Fruit fly (Drosophila melanogaster) whole organism, embryonic: ENCODE data around the gene mthl11.

ENCODE experiments used
- CG3065 ChIP-seq: fragments of 200-800 bp; sonication (Bioruptor generic); optimal IDR thresholded peaks from 2 replicates; lab custom pipeline; 2016; ENCODE audit warnings: missing biosample characterization, missing genetic modification characterization
- CG43689 ChIP-seq: fragments of 200-800 bp; sonication (Bioruptor generic); IDR thresholded peaks from 2 replicates; pipeline ENCODE4 v1.3.6; 2022; ENCODE audit warnings: missing biosample characterization, missing genetic modification characterization
- CG4424 ChIP-seq: fragments of 200-800 bp; sonication (Bioruptor generic); optimal IDR thresholded peaks from 3 replicates; lab custom pipeline; 2016; ENCODE audit warnings: missing biosample characterization, missing genetic modification characterization
- D19B ChIP-seq: fragments of 200-800 bp; sonication (Bioruptor generic); optimal IDR thresholded peaks from 2 replicates; lab custom pipeline; 2017; ENCODE audit warnings: missing biosample characterization, mild to moderate bottlenecking, missing genetic modification characterization
- Dfd ChIP-seq, 2 experiments: fragments of >200 bp; optimal IDR thresholded peaks; 2 replicates each; lab custom pipeline; 2017; ENCODE audit warnings: missing biosample characterization in 2 of 2, missing genetic modification characterization in 2 of 2
- Drgx ChIP-seq: fragments of 200-800 bp; sonication (Bioruptor generic); IDR thresholded peaks from 2 replicates; pipeline ENCODE4 v1.3.6; 2022; ENCODE audit warnings: missing biosample characterization, missing genetic modification characterization
- Sry-β ChIP-seq: fragments of 200-800 bp; sonication (Bioruptor generic); optimal IDR thresholded peaks from 2 replicates; lab custom pipeline; 2018; ENCODE audit warnings: missing biosample characterization, mild to moderate bottlenecking, missing genetic modification characterization, moderate library complexity
- gsb ChIP-seq: fragments of 200-800 bp; sonication (Bioruptor generic); IDR thresholded peaks from 2 replicates; pipeline ENCODE4 v1.3.6; 2022; ENCODE audit warnings: missing biosample characterization, missing genetic modification characterization
- hbn ChIP-seq: fragments of 200-800 bp; sonication (Bioruptor generic); IDR thresholded peaks from 2 replicates; pipeline ENCODE4 v1.3.6; 2022; ENCODE audit warnings: missing biosample characterization, missing genetic modification characterization; ENCODE audit not compliant: partially characterized antibody
- lbe ChIP-seq: fragments of 200-800 bp; sonication (Bioruptor generic); optimal IDR thresholded peaks from 2 replicates; lab custom pipeline; 2016; ENCODE audit warnings: missing biosample characterization, mild to moderate bottlenecking, missing genetic modification characterization
- mam ChIP-seq: fragments of 200-800 bp; sonication (Bioruptor generic); optimal IDR thresholded peaks from 3 replicates; lab custom pipeline; 2016; ENCODE audit warnings: missing biosample characterization, missing genetic modification characterization
- sc ChIP-seq, 3 experiments: fragments of >200 bp in 2 of 3; fragments of 200-800 bp in 1 of 3; sonication (Bioruptor generic) in 1 of 3; optimal IDR thresholded peaks; 2 replicates in 2 of 3; 3 replicates in 1 of 3; lab custom pipeline; 2017; ENCODE audit warnings: mild to moderate bottlenecking in 1 of 3, missing biosample characterization in 1 of 3, missing genetic modification characterization in 1 of 3, missing genetic modification reagents in 1 of 3
- slp2 ChIP-seq: fragments of 200-800 bp; sonication (Bioruptor generic); optimal IDR thresholded peaks from 2 replicates; lab custom pipeline; 2016; ENCODE audit warnings: missing biosample characterization, missing genetic modification characterization
- zfh1 ChIP-seq: fragments of 200-800 bp; sonication (Bioruptor generic); IDR thresholded peaks from 3 replicates; pipeline ENCODE4 v1.3.6; 2022; ENCODE audit warnings: missing biosample characterization, missing genetic modification characterization

DNA sequence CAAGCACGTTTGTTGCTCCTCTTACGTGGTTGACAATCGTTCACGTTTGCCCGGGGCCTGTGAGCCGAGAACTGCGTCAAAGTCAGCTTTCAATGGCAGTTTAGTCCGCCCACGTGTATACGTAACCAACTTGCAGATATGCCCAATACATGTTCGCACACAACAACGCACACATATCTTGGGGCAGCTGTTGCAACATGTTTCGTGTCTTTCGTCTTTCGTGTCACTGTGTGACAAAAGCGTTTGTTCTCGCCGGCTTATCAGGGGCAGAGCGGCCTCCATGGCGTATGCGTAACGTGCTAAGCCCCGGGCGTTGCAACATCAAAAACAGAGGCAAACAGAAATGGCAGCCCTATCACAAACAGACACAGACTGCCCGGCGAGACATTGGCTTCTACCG, 21.4 kb upstream of the mthl11 start:
- TF ChIP-seq CG43689 (GFP tag; lab: Robert Waterston, UW) (no peak), CG3065 (GFP tag; lab: Kevin White, UChicago) (no peak), D19B (GFP tag; lab: Kevin White, UChicago) (no peak), mam (GFP tag; lab: Kevin White, UChicago) (no peak), zfh1 (GFP tag; lab: Robert Waterston, UW) (no peak), Sry-β (GFP tag; lab: Kevin White, UChicago) (no peak), gsb (GFP tag; lab: Robert Waterston, UW) (no peak), slp2 (GFP tag; lab: Kevin White, UChicago) (no peak), CG4424 (GFP tag; lab: Kevin White, UChicago) (no peak), lbe (GFP tag; lab: Kevin White, UChicago) (no peak), Drgx (GFP tag; lab: Robert Waterston, UW) (no peak), sc (optimal IDR thresholded peaks at IDR 0.05; lab: Kevin White, UChicago) (no peak), sc (GFP tag; optimal IDR thresholded peaks at IDR 0.05; lab: Kevin White, UChicago) (no peak), Dfd (GFP tag; optimal IDR thresholded peaks at IDR 0.05; lab: Kevin White, UChicago) (no peak), hbn (no peak)
